Worm (Caenorhabditis elegans) whole organism, L2 larva: ENCODE data around the gene dhhc-9.

Experiments used
- C34F6.9 ChIP-seq: fragments of 150-350 bp; optimal IDR thresholded peaks from 2 replicates; lab custom pipeline; 2014; ENCODE audit warnings: missing biosample characterization, missing genetic modification characterization
- F13H6.1 ChIP-seq: sonication (generic microtip); optimal IDR thresholded peaks from 2 replicates; lab custom pipeline; 2016; ENCODE audit warnings: missing genetic modification characterization, missing compliant biosample characterization
- Y55F3AM.14 ChIP-seq: fragments of 200-800 bp; sonication (Bioruptor generic); optimal IDR thresholded peaks from 2 replicates; lab custom pipeline; 2018; ENCODE audit warnings: mild to moderate bottlenecking, missing genetic modification characterization, missing compliant biosample characterization
- ZK546.5 ChIP-seq: sonication (generic microtip); optimal IDR thresholded peaks from 2 replicates; lab custom pipeline; 2017; ENCODE audit warnings: missing biosample characterization, missing genetic modification characterization
- alr-1 ChIP-seq: fragments of 150-350 bp; optimal IDR thresholded peaks from 2 replicates; lab custom pipeline; 2014; ENCODE audit warnings: missing biosample characterization, missing genetic modification characterization
- aly-2 ChIP-seq: fragments of 150-350 bp; optimal IDR thresholded peaks from 2 replicates; lab custom pipeline; 2014; ENCODE audit warnings: missing biosample characterization, missing genetic modification characterization
- ama-1 ChIP-seq: fragments of 150-350 bp; optimal IDR thresholded peaks from 2 replicates; lab custom pipeline; 2018; ENCODE audit warnings: inconsistent platforms
- blmp-1 ChIP-seq: sonication (generic microtip); optimal IDR thresholded peaks from 2 replicates; lab custom pipeline; 2017; ENCODE audit warnings: missing genetic modification characterization, mild to moderate bottlenecking, missing compliant biosample characterization, antibody characterized with exemption, moderate library complexity; ENCODE audit not compliant: insufficient read depth
- crh-2 ChIP-seq: sonication (generic microtip); optimal IDR thresholded peaks from 2 replicates; lab custom pipeline; 2017; ENCODE audit warnings: missing biosample characterization, missing genetic modification characterization
- dmd-4 ChIP-seq: sonication (generic microtip); optimal IDR thresholded peaks from 2 replicates; lab custom pipeline; 2017; ENCODE audit warnings: missing biosample characterization, missing genetic modification characterization
- egl-27 ChIP-seq: sonication (generic microtip); optimal IDR thresholded peaks from 3 replicates; lab custom pipeline; 2017; ENCODE audit warnings: missing biosample characterization, missing genetic modification reagents, missing genetic modification characterization
- elt-1 ChIP-seq: fragments of 150-350 bp; optimal IDR thresholded peaks from 2 replicates; lab custom pipeline; 2014; ENCODE audit warnings: missing biosample characterization, missing genetic modification characterization
- elt-3 ChIP-seq: sonication (generic microtip); optimal IDR thresholded peaks from 2 replicates; lab custom pipeline; 2017; ENCODE audit warnings: missing biosample characterization, missing genetic modification characterization
- gmeb-1 ChIP-seq: fragments of 150-350 bp; optimal IDR thresholded peaks from 2 replicates; lab custom pipeline; 2014; ENCODE audit warnings: missing biosample characterization, missing genetic modification characterization
- lin-11 ChIP-seq: fragments of 150-350 bp; sonication (generic microtip); optimal IDR thresholded peaks from 2 replicates; lab custom pipeline; 2014; ENCODE audit warnings: missing biosample characterization, missing genetic modification characterization, inconsistent platforms, mixed read lengths
- lin-13 ChIP-seq: fragments of 150-350 bp; optimal IDR thresholded peaks from 2 replicates; lab custom pipeline; 2014; ENCODE audit warnings: missing biosample characterization, missing genetic modification reagents, missing genetic modification characterization
- lin-39 ChIP-seq: fragments of 150-350 bp; optimal IDR thresholded peaks from 2 replicates; lab custom pipeline; 2014; ENCODE audit warnings: missing biosample characterization, missing genetic modification reagents, missing genetic modification characterization
- lsy-2 ChIP-seq, 2 experiments: fragments of 150-350 bp in 1 of 2; sonication (generic microtip) in 1 of 2; optimal IDR thresholded peaks; 2 replicates each; lab custom pipeline; 2014 to 2017; ENCODE audit warnings: missing biosample characterization in 2 of 2, missing genetic modification characterization in 2 of 2
- mab-5 ChIP-seq: fragments of 150-350 bp; optimal IDR thresholded peaks from 2 replicates; lab custom pipeline; 2014; ENCODE audit warnings: missing biosample characterization, missing genetic modification characterization
- mbf-1 ChIP-seq: sonication (generic microtip); optimal IDR thresholded peaks from 2 replicates; lab custom pipeline; 2017; ENCODE audit warnings: missing biosample characterization, missing genetic modification characterization
- mdl-1 ChIP-seq, 2 experiments: fragments of 150-350 bp in 1 of 2; sonication (generic microtip) in 1 of 2; optimal IDR thresholded peaks; 2 replicates each; lab custom pipeline; 2017; ENCODE audit warnings: missing biosample characterization in 2 of 2, missing genetic modification characterization in 2 of 2
- nhr-10 ChIP-seq: sonication (generic microtip); optimal IDR thresholded peaks from 2 replicates; lab custom pipeline; 2017; ENCODE audit warnings: missing biosample characterization, missing genetic modification characterization
- nhr-11 ChIP-seq: fragments of 150-350 bp; optimal IDR thresholded peaks from 2 replicates; lab custom pipeline; 2014; ENCODE audit warnings: missing biosample characterization, missing genetic modification characterization
- nhr-12 ChIP-seq: fragments of 150-350 bp; optimal IDR thresholded peaks from 2 replicates; lab custom pipeline; 2014; ENCODE audit warnings: missing biosample characterization, missing genetic modification characterization
- nhr-21 ChIP-seq: fragments of 150-350 bp; optimal IDR thresholded peaks from 2 replicates; lab custom pipeline; 2014; ENCODE audit warnings: missing biosample characterization, missing genetic modification characterization
- nhr-23 ChIP-seq: fragments of 150-350 bp; optimal IDR thresholded peaks from 2 replicates; lab custom pipeline; 2014; ENCODE audit warnings: missing biosample characterization, missing genetic modification reagents, missing genetic modification characterization
- nhr-237 ChIP-seq: fragments of 150-350 bp; optimal IDR thresholded peaks from 2 replicates; lab custom pipeline; 2014; ENCODE audit warnings: missing biosample characterization, missing genetic modification characterization
- nhr-25 ChIP-seq: fragments of 150-350 bp; sonication (generic microtip); optimal IDR thresholded peaks from 3 replicates; lab custom pipeline; 2014; ENCODE audit warnings: missing biosample characterization, missing genetic modification characterization
- nhr-6 ChIP-seq: fragments of 150-350 bp; optimal IDR thresholded peaks from 2 replicates; lab custom pipeline; 2014; ENCODE audit warnings: missing biosample characterization, missing genetic modification characterization
- nhr-77 ChIP-seq: fragments of 150-350 bp; optimal IDR thresholded peaks from 2 replicates; lab custom pipeline; 2014; ENCODE audit warnings: missing biosample characterization, missing genetic modification characterization
- peb-1 ChIP-seq: fragments of 150-350 bp; optimal IDR thresholded peaks from 2 replicates; lab custom pipeline; 2014; ENCODE audit warnings: missing biosample characterization, missing genetic modification characterization
- sem-4 ChIP-seq: fragments of 150-350 bp; optimal IDR thresholded peaks from 2 replicates; lab custom pipeline; 2014; ENCODE audit warnings: missing biosample characterization, missing genetic modification reagents, missing genetic modification characterization
- sma-3 ChIP-seq: sonication (generic microtip); optimal IDR thresholded peaks from 2 replicates; lab custom pipeline; 2016; ENCODE audit warnings: missing genetic modification reagents, missing genetic modification characterization, missing compliant biosample characterization
- sma-9 ChIP-seq, 2 experiments: fragments of 150-350 bp in 1 of 2; sonication (generic microtip) in 1 of 2; optimal IDR thresholded peaks; 2 replicates each; lab custom pipeline; 2014 to 2016; ENCODE audit warnings: missing genetic modification characterization in 2 of 2, mild to moderate bottlenecking in 1 of 2, missing biosample characterization in 1 of 2, missing compliant biosample characterization in 1 of 2, missing genetic modification reagents in 1 of 2, moderate library complexity in 1 of 2
- snpc-4 ChIP-seq: fragments of 150-350 bp; optimal IDR thresholded peaks from 2 replicates; lab custom pipeline; 2014; ENCODE audit warnings: missing biosample characterization, missing genetic modification characterization
- unc-39 ChIP-seq: fragments of 150-350 bp; optimal IDR thresholded peaks from 2 replicates; lab custom pipeline; 2014; ENCODE audit warnings: missing biosample characterization, missing genetic modification characterization
- unc-55 ChIP-seq: fragments of 150-350 bp; sonication (generic microtip); optimal IDR thresholded peaks from 3 replicates; lab custom pipeline; 2014; ENCODE audit warnings: missing biosample characterization, missing genetic modification reagents, missing genetic modification characterization
- unc-62 ChIP-seq: fragments of 150-350 bp; optimal IDR thresholded peaks from 2 replicates; lab custom pipeline; 2014; ENCODE audit warnings: missing biosample characterization, missing genetic modification reagents, missing genetic modification characterization
- zag-1 ChIP-seq: fragments of 150-350 bp; optimal IDR thresholded peaks from 2 replicates; lab custom pipeline; 2014; ENCODE audit warnings: missing biosample characterization, missing genetic modification characterization
- ztf-1 ChIP-seq: fragments of 200-800 bp; sonication (Bioruptor generic); conservative IDR thresholded peaks from 2 replicates; pipeline ENCODE4 v1.3.6; 2022; ENCODE audit warnings: missing genetic modification characterization, missing compliant biosample characterization
- ztf-11 ChIP-seq: sonication (generic microtip); optimal IDR thresholded peaks from 2 replicates; lab custom pipeline; 2017; ENCODE audit warnings: missing biosample characterization, missing genetic modification characterization
- ztf-4 ChIP-seq: fragments of 150-350 bp; optimal IDR thresholded peaks from 2 replicates; lab custom pipeline; 2014; ENCODE audit warnings: missing biosample characterization, missing genetic modification characterization

dhhc-9 gene

ce11 chrX:2394983-2395382, 6.9 kb downstream of the dhhc-9 start, which contains the start of gene C43H6.6:
C43H6.6 (plus strand) TSS chrX:2395283.
- TF ChIP-seq nhr-11 = no peak
- no peak for TF ChIP-seq nhr-25 (tag; lab: Kevin White, UChicago)
- no peak for TF ChIP-seq nhr-77 (tag; lab: Kevin White, UChicago)
- TF ChIP-seq aly-2 (tag; lab: Kevin White, UChicago) = no peak
- no peak for TF ChIP-seq unc-55
- no peak for TF ChIP-seq zag-1 (tag; lab: Kevin White, UChicago)
- TF ChIP-seq dmd-4 = no peak
- no peak for TF ChIP-seq mdl-1 (tag; optimal IDR thresholded peaks at IDR 0.05; lab: Kevin White, UChicago)

ce11 chrX:2386922-2387566, 14.8 kb downstream of the dhhc-9 start:
- TF ChIP-seq sma-3 (GFP tag; lab: Kevin White, UChicago) (peak; percentile 8), dmd-4 (no peak), sma-9 (GFP tag; optimal IDR thresholded peaks at IDR 0.05; lab: Kevin White, UChicago) (peak; percentile 51), sma-9 (tag; optimal IDR thresholded peaks at IDR 0.05; lab: Kevin White, UChicago) (no peak)

ce11 chrX:2385453-2385852, 16.4 kb downstream of the dhhc-9 start, which contains the start of gene F47G3.1:
F47G3.1 (plus strand) TSS chrX:2385753.
- no peak for TF ChIP-seq gmeb-1
- no peak for TF ChIP-seq sem-4 (tag; lab: Kevin White, UChicago)
- no peak for TF ChIP-seq Y55F3AM.14 (GFP tag; lab: Kevin White, UChicago)
- TF ChIP-seq snpc-4 (tag; lab: Kevin White, UChicago) = no peak
- no peak for TF ChIP-seq nhr-25 (tag; lab: Kevin White, UChicago)
- no peak for TF ChIP-seq ztf-11 (tag; lab: Kevin White, UChicago)
- TF ChIP-seq peb-1 (tag; lab: Kevin White, UChicago) = no peak
- TF ChIP-seq unc-39 (tag; lab: Kevin White, UChicago) = no peak
- no peak for TF ChIP-seq nhr-6 (tag; lab: Kevin White, UChicago)
- no peak for TF ChIP-seq egl-27 (tag; lab: Kevin White, UChicago)
- no peak for TF ChIP-seq unc-62
- TF ChIP-seq mab-5 (tag; lab: Kevin White, UChicago) = no peak
- TF ChIP-seq blmp-1 (tag; lab: Kevin White, UChicago) = no peak
- TF ChIP-seq aly-2 (tag; lab: Kevin White, UChicago) = no peak
- no peak for TF ChIP-seq elt-1 (tag; lab: Kevin White, UChicago)
- TF ChIP-seq nhr-23 (tag; lab: Kevin White, UChicago) = no peak
- TF ChIP-seq ama-1 (lab: Kevin White, UChicago) = no peak
- no peak for TF ChIP-seq ZK546.5 (tag; lab: Kevin White, UChicago)
- TF ChIP-seq ztf-4 (tag; lab: Kevin White, UChicago) = no peak
- no peak for TF ChIP-seq unc-55

ce11 chrX:2382227-2382626, 19.6 kb downstream of the dhhc-9 start:
- peak; percentile 50 for TF ChIP-seq nhr-21 (tag; lab: Kevin White, UChicago)
- TF ChIP-seq ama-1 (lab: Kevin White, UChicago) = no peak
- no peak for TF ChIP-seq elt-1 (tag; lab: Kevin White, UChicago)
- peak; percentile 57 for TF ChIP-seq C34F6.9 (tag; lab: Kevin White, UChicago)
- no peak for TF ChIP-seq Y55F3AM.14 (GFP tag; lab: Kevin White, UChicago)
- no peak for TF ChIP-seq mab-5 (tag; lab: Kevin White, UChicago)
- TF ChIP-seq nhr-12 (tag; lab: Kevin White, UChicago) = no peak
- no peak for TF ChIP-seq blmp-1 (tag; lab: Kevin White, UChicago)
- TF ChIP-seq crh-2 = peak; percentile 60
- peak; percentile 59 for TF ChIP-seq F13H6.1 (tag; lab: Kevin White, UChicago)
- TF ChIP-seq mbf-1 = no peak
- no peak for TF ChIP-seq nhr-237
- TF ChIP-seq sem-4 (tag; lab: Kevin White, UChicago) = peak; percentile 35
- no peak for TF ChIP-seq nhr-11
- TF ChIP-seq lin-13 (GFP tag; lab: Kevin White, UChicago) = peak; percentile 24
- TF ChIP-seq nhr-77 (tag; lab: Kevin White, UChicago) = no peak
- no peak for TF ChIP-seq unc-62
- no peak for TF ChIP-seq mdl-1 (tag; optimal IDR thresholded peaks at IDR 0.05; lab: Kevin White, UChicago)
- TF ChIP-seq lsy-2 (tag; optimal IDR thresholded peaks at IDR 0.05; lab: Kevin White, UChicago) = peak; percentile 30 to 79
- TF ChIP-seq lin-39 = no peak
- no peak for TF ChIP-seq ztf-11 (tag; lab: Kevin White, UChicago)
- no peak for TF ChIP-seq ztf-1 (GFP tag; lab: Robert Waterston, UW)
- peak; percentile 6 for TF ChIP-seq ztf-4 (tag; lab: Kevin White, UChicago)
- peak; percentile 71 for TF ChIP-seq unc-55
- TF ChIP-seq nhr-23 (tag; lab: Kevin White, UChicago) = no peak
- peak; percentile 44 for TF ChIP-seq sma-9 (GFP tag; optimal IDR thresholded peaks at IDR 0.05; lab: Kevin White, UChicago)
- TF ChIP-seq sma-9 (tag; optimal IDR thresholded peaks at IDR 0.05; lab: Kevin White, UChicago) = no peak
- TF ChIP-seq zag-1 (tag; lab: Kevin White, UChicago) = no peak
- TF ChIP-seq alr-1 = no peak
- no peak for TF ChIP-seq nhr-6 (tag; lab: Kevin White, UChicago)
- TF ChIP-seq lin-11 (tag; lab: Kevin White, UChicago) = peak; percentile 17
- no peak for TF ChIP-seq nhr-10
- no peak for TF ChIP-seq elt-3 (tag; lab: Kevin White, UChicago)
- TF ChIP-seq peb-1 (tag; lab: Kevin White, UChicago) = no peak
- TF ChIP-seq gmeb-1 = peak; percentile 56
- TF ChIP-seq egl-27 (tag; lab: Kevin White, UChicago) = no peak
- no peak for TF ChIP-seq aly-2 (tag; lab: Kevin White, UChicago)
